Worm (Caenorhabditis elegans) whole organism, young adult: ENCODE measurements around the gene tag-280.

Source experiments
- B0035.1 ChIP-seq: sonication (generic microtip); optimal IDR thresholded peaks from 2 replicates; lab custom pipeline; 2016; ENCODE audit warnings: missing genetic modification characterization, mild to moderate bottlenecking, missing compliant biosample characterization, missing genotype, missing genetic modification reagents
- B0336.3 ChIP-seq: fragments of 200-800 bp; sonication (Bioruptor generic); IDR thresholded peaks from 2 replicates; pipeline ENCODE4 v1.3.6; 2022; ENCODE audit warnings: missing genetic modification characterization, missing compliant biosample characterization
- C06A6.2 ChIP-seq: fragments of 200-800 bp; sonication (Bioruptor generic); conservative IDR thresholded peaks from 2 replicates; pipeline ENCODE4 v1.3.6; 2022; ENCODE audit warnings: missing genetic modification characterization, missing compliant biosample characterization
- F10E7.11 ChIP-seq: sonication (generic microtip); optimal IDR thresholded peaks from 2 replicates; lab custom pipeline; 2017; ENCODE audit warnings: mild to moderate bottlenecking, missing genetic modification characterization, moderate library complexity, missing compliant biosample characterization
- F33H1.4 ChIP-seq: fragments of 200-800 bp; sonication (Bioruptor generic); IDR thresholded peaks from 2 replicates; pipeline ENCODE4 v1.3.6; 2022; ENCODE audit warnings: missing genetic modification reagents, missing genetic modification characterization, missing compliant biosample characterization
- F49E8.2 ChIP-seq: sonication (generic microtip); optimal IDR thresholded peaks from 3 replicates; lab custom pipeline; 2017; ENCODE audit warnings: missing genetic modification characterization, mild to moderate bottlenecking, missing compliant biosample characterization, antibody characterized with exemption, moderate library complexity; ENCODE audit not compliant: insufficient read depth
- K12H6.12 ChIP-seq: fragments of 200-800 bp; sonication (Bioruptor generic); optimal IDR thresholded peaks from 2 replicates; lab custom pipeline; 2018; ENCODE audit warnings: mild to moderate bottlenecking, missing genetic modification characterization, missing compliant biosample characterization
- T26A5.8 ChIP-seq: sonication (generic microtip); optimal IDR thresholded peaks from 2 replicates; lab custom pipeline; 2016; ENCODE audit warnings: missing genetic modification characterization, missing compliant biosample characterization
- aptf-3 ChIP-seq: fragments of 200-800 bp; sonication (Bioruptor generic); IDR thresholded peaks from 2 replicates; pipeline ENCODE4 v1.3.6; 2022; ENCODE audit warnings: missing genetic modification characterization, missing compliant biosample characterization
- attf-3 ChIP-seq: fragments of 200-800 bp; sonication (Bioruptor generic); conservative IDR thresholded peaks from 2 replicates; pipeline ENCODE4 v1.3.6; 2022; ENCODE audit warnings: missing genetic modification reagents, missing genetic modification characterization, missing compliant biosample characterization
- bed-1 ChIP-seq: fragments of 200-800 bp; sonication (Bioruptor generic); IDR thresholded peaks from 2 replicates; pipeline ENCODE4 v1.3.6; 2022; ENCODE audit warnings: missing genetic modification reagents, missing genetic modification characterization, missing compliant biosample characterization
- ceh-40 ChIP-seq: fragments of 200-800 bp; sonication (Bioruptor generic); IDR thresholded peaks from 2 replicates; pipeline ENCODE4 v1.3.6; 2022; ENCODE audit warnings: missing genetic modification characterization, missing compliant biosample characterization
- ceh-79 ChIP-seq: sonication (generic microtip); optimal IDR thresholded peaks from 2 replicates; lab custom pipeline; 2017; ENCODE audit warnings: mild to moderate bottlenecking, missing genetic modification characterization, missing compliant biosample characterization
- chd-7 ChIP-seq: sonication (generic microtip); optimal IDR thresholded peaks from 2 replicates; lab custom pipeline; 2016; ENCODE audit warnings: mild to moderate bottlenecking, missing genetic modification characterization, moderate library complexity, missing compliant biosample characterization
- die-1 ChIP-seq: sonication (generic microtip); optimal IDR thresholded peaks from 2 replicates; lab custom pipeline; 2016; ENCODE audit warnings: missing genotype, mild to moderate bottlenecking, missing genetic modification characterization, missing compliant biosample characterization
- dox-1 ChIP-seq: fragments of 200-800 bp; sonication (Bioruptor generic); IDR thresholded peaks from 2 replicates; pipeline ENCODE4 v1.3.6; 2022; ENCODE audit warnings: missing genetic modification reagents, missing genetic modification characterization, missing compliant biosample characterization
- dpff-1 ChIP-seq: sonication (generic microtip); optimal IDR thresholded peaks from 2 replicates; lab custom pipeline; 2017; ENCODE audit warnings: mild to moderate bottlenecking, missing genetic modification characterization, missing compliant biosample characterization
- dpl-1 ChIP-seq: fragments of 150-350 bp; optimal IDR thresholded peaks from 2 replicates; lab custom pipeline; 2014; ENCODE audit warnings: missing biosample characterization, missing genetic modification reagents, missing genetic modification characterization
- egl-18 ChIP-seq: fragments of 200-800 bp; sonication (Bioruptor generic); IDR thresholded peaks from 2 replicates; pipeline ENCODE4 v1.3.6; 2022; ENCODE audit warnings: missing genetic modification reagents, missing genetic modification characterization, missing compliant biosample characterization
- egl-44 ChIP-seq: fragments of 200-800 bp; sonication (Bioruptor generic); IDR thresholded peaks from 2 replicates; pipeline ENCODE4 v1.3.6; 2022; ENCODE audit warnings: missing genetic modification reagents, missing genetic modification characterization, missing compliant biosample characterization
- egrh-3 ChIP-seq: fragments of 200-800 bp; sonication (Bioruptor generic); IDR thresholded peaks from 2 replicates; pipeline ENCODE4 v1.3.6; 2022; ENCODE audit warnings: missing genetic modification reagents, missing genetic modification characterization, missing compliant biosample characterization
- fkh-3 ChIP-seq: sonication (generic microtip); optimal IDR thresholded peaks from 2 replicates; lab custom pipeline; 2016; ENCODE audit warnings: mild to moderate bottlenecking, missing genetic modification characterization, missing compliant biosample characterization
- hlh-26 ChIP-seq: fragments of 200-800 bp; sonication (Bioruptor generic); conservative IDR thresholded peaks from 2 replicates; pipeline ENCODE4 v1.3.6; 2022; ENCODE audit warnings: missing genetic modification reagents, missing genetic modification characterization, missing compliant biosample characterization
- let-607 ChIP-seq, 2 experiments: fragments of 200-800 bp in 1 of 2; sonication (Bioruptor generic) in 1 of 2; sonication (generic microtip) in 1 of 2; optimal IDR thresholded peaks; 2 replicates each; lab custom pipeline; 2016 to 2018; ENCODE audit warnings: mild to moderate bottlenecking in 2 of 2, missing compliant biosample characterization in 2 of 2, missing genetic modification characterization in 2 of 2, moderate library complexity in 2 of 2, missing genotype in 1 of 2
- lin-26 ChIP-seq: fragments of 200-800 bp; sonication (Bioruptor generic); IDR thresholded peaks from 2 replicates; pipeline ENCODE4 v1.3.6; 2022; ENCODE audit warnings: missing genetic modification reagents, missing genetic modification characterization, missing compliant biosample characterization
- lin-40 ChIP-seq: sonication (generic microtip); optimal IDR thresholded peaks from 2 replicates; lab custom pipeline; 2016; ENCODE audit warnings: missing genetic modification characterization, mild to moderate bottlenecking, missing compliant biosample characterization, missing genotype, missing genetic modification reagents
- nhr-179 ChIP-seq: sonication (generic microtip); optimal IDR thresholded peaks from 2 replicates; lab custom pipeline; 2016; ENCODE audit warnings: mild to moderate bottlenecking, missing genetic modification characterization, missing compliant biosample characterization
- nhr-80 ChIP-seq: sonication (generic microtip); optimal IDR thresholded peaks from 2 replicates; lab custom pipeline; 2016; ENCODE audit warnings: missing genetic modification characterization, missing compliant biosample characterization
- pbrm-1 ChIP-seq: fragments of 200-800 bp; sonication (Bioruptor generic); IDR thresholded peaks from 2 replicates; pipeline ENCODE4 v1.3.6; 2022; ENCODE audit warnings: missing genetic modification reagents, missing genetic modification characterization, missing compliant biosample characterization
- rec-8 ChIP-seq, 2 experiments: sonication (generic microtip); optimal IDR thresholded peaks; 2 replicates each; lab custom pipeline; 2016; ENCODE audit warnings: mild to moderate bottlenecking in 2 of 2, missing genetic modification characterization in 2 of 2, missing genetic modification reagents in 2 of 2, missing genotype in 2 of 2, missing biosample characterization in 1 of 2, missing compliant biosample characterization in 1 of 2, moderate library complexity in 1 of 2
- rpc-1 ChIP-seq, 2 experiments: fragments of 150-350 bp in 1 of 2; sonication (generic microtip) in 1 of 2; optimal IDR thresholded peaks; 2 replicates each; lab custom pipeline; 2014 to 2018; ENCODE audit warnings: missing biosample characterization in 1 of 2, missing genetic modification characterization in 1 of 2, missing genetic modification reagents in 1 of 2, missing genotype in 1 of 2
- snpc-4 ChIP-seq, 5 experiments: fragments of 150-350 bp in 1 of 5; sonication (generic microtip) in 4 of 5; optimal IDR thresholded peaks; 2 replicates each; lab custom pipeline; 2014 to 2018; ENCODE audit warnings: missing genetic modification characterization in 5 of 5, missing biosample characterization in 3 of 5, antibody characterized with exemption in 2 of 5, mild to moderate bottlenecking in 2 of 5, missing compliant biosample characterization in 2 of 5, missing genotype in 2 of 5, moderate library complexity in 2 of 5, missing genetic modification reagents in 1 of 5
- somi-1 ChIP-seq: fragments of 200-800 bp; sonication (Bioruptor generic); optimal IDR thresholded peaks from 2 replicates; lab custom pipeline; 2018; ENCODE audit warnings: mild to moderate bottlenecking, missing genetic modification characterization, missing compliant biosample characterization
- tlf-1 ChIP-seq: fragments of 200-800 bp; sonication (Bioruptor generic); optimal IDR thresholded peaks from 2 replicates; lab custom pipeline; 2018; ENCODE audit warnings: mild to moderate bottlenecking, missing genetic modification characterization, missing compliant biosample characterization
- ztf-26 ChIP-seq: sonication (generic microtip); optimal IDR thresholded peaks from 2 replicates; lab custom pipeline; 2017; ENCODE audit warnings: missing genetic modification characterization, missing compliant biosample characterization

Gene tag-280

DNA sequence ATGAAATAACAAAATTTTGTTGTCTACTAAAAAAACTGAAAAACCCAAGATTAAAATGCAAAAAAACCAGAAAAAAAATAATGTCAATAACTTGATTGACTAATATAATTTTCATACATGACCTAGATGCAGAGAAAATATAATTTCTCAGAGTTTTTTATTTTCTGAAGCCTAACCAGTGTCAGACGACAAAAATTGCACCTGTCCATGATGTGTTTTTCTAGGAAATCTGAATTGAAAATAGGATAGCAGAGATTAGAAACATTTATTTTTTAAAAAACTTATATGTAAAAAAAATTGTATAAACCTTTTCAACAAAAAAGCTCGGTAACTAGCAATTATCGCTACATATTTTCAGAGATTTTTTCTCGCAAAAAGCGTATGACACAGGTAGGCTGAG is 42.5 kb upstream of the tag-280 start:
- TF ChIP-seq F10E7.11 (no peak), dpff-1 (no peak)

DNA sequence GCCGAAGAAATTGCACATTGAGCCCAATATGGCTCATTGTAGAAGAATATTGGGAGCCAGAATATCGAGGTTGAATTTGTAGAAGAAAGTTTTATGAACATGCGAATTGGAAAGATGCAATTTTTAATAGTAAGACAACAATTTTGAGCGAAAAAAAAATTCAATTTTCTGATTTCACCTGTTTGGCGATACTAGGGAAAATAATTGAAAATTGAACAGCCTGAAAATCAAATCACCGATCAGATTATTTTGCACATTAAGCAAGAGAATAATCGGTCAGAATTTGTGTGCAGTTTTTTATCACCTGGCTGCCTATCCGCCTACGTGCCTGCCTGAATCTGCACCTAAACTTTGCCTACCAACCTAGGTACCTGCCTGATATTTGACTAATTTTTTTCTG is 40.0 kb upstream of the tag-280 start, which contains the start of gene sre-26:
Gene sre-26, minus strand, starts transcription at position 101 of the 400 bp plus-strand sequence.
- TF ChIP-seq F33H1.4 (no peak), nhr-80 (tag; lab: Kevin White, UChicago) (no peak)
- TF ChIP-seq, all 124 proteins: peak for 0

DNA sequence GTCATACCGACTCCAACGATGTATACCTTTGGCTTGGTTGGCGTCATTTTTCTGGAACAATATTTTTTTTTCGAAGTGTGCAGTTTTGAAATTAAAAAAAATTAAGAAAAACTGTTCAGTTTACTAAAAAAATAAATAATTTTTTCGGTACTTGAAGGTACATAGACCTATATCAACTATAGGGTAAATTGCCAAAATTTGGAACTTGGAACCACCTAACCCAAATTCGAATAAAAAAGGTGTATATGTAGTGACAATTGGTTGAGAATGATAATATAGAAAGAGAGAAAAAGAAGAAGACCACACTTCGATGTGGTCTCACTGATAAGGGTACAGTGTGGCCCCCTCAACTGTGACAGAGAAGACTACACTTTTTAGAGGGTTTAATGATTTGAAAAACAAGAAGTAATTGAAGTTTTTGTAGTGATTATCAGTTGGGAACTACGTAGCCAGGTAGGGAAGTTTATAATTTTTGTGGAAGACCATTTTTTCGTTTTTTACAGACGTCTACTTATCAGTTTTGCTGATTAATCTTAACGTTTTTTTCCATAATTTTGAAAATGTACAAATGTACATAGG is 34.7 kb upstream of the tag-280 start, which contains the start of gene daf-22:
Gene daf-22, minus strand, starts transcription at position 51 of the 579 bp plus-strand sequence.
- TF ChIP-seq C06A6.2 (GFP tag; lab: Robert Waterston, UW) (no peak), lin-26 (no peak), snpc-4 (GFP tag; optimal IDR thresholded peaks at IDR 0.05; lab: Kevin White, UChicago) (no peak), snpc-4 (tag; optimal IDR thresholded peaks at IDR 0.05; lab: Kevin White, UChicago) (no peak), somi-1 (GFP tag; lab: Kevin White, UChicago) (no peak), let-607 (tag; optimal IDR thresholded peaks at IDR 0.05; lab: Kevin White, UChicago) (peak in 1 of 2 experiments; percentile 23), nhr-179 (tag; lab: Kevin White, UChicago) (no peak), dpl-1 (GFP tag; lab: Kevin White, UChicago) (no peak), nhr-80 (tag; lab: Kevin White, UChicago) (peak; percentile 78), ceh-40 (no peak), aptf-3 (GFP tag; lab: Robert Waterston, UW) (no peak), ceh-79 (tag; lab: Kevin White, UChicago) (no peak), B0336.3 (GFP tag; lab: Robert Waterston, UW) (no peak), B0035.1 (tag; lab: Kevin White, UChicago) (no peak), tlf-1 (GFP tag; lab: Kevin White, UChicago) (no peak), lin-40 (tag; lab: Kevin White, UChicago) (no peak)

DNA sequence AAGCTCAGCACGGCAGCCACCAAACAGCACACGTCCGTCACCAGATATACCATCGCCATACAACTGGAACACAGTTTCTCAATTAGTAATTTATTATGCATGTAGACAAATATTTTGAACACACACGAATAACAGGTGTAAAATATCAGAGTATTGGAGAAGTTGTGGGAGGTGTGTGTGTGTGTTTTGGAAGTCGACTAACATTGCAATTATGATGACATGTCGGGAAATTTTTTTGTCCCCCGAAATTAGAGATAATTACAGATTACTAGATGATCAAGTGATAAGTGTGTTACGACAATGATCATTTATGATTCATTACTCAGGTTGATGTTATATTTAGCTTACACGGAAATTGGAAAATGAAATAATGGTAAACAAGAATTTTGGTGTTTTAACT is 30.7 kb upstream of the tag-280 start, which contains the start of gene Y57A10C.8:
Gene Y57A10C.8, minus strand, starts transcription at position 101 of the 400 bp plus-strand sequence.
- TF ChIP-seq T26A5.8 (tag; lab: Kevin White, UChicago): no peak
- no peak for TF ChIP-seq ztf-26 (tag; lab: Kevin White, UChicago)
- TF ChIP-seq bed-1 (GFP tag; lab: Robert Waterston, UW): no peak
- no peak for TF ChIP-seq attf-3 (GFP tag; lab: Robert Waterston, UW)
- no peak for TF ChIP-seq rec-8 (tag; optimal IDR thresholded peaks at IDR 0.05; lab: Kevin White, UChicago)
- TF ChIP-seq K12H6.12: no peak
- no peak for TF ChIP-seq egl-18 (GFP tag; lab: Robert Waterston, UW)
- no peak for TF ChIP-seq ceh-40
- no peak for TF ChIP-seq pbrm-1 (GFP tag; lab: Robert Waterston, UW)
- no peak for TF ChIP-seq chd-7
- TF ChIP-seq dox-1 (GFP tag; lab: Robert Waterston, UW): no peak
- no peak for TF ChIP-seq egrh-3
- no peak for TF ChIP-seq die-1
- no peak for TF ChIP-seq hlh-26 (GFP tag; lab: Robert Waterston, UW)
- no peak for TF ChIP-seq fkh-3
- no peak for TF ChIP-seq F49E8.2 (tag; lab: Kevin White, UChicago)
- no peak for TF ChIP-seq egl-44 (GFP tag; lab: Robert Waterston, UW)
- no peak for TF ChIP-seq rpc-1 (optimal IDR thresholded peaks at IDR 0.05; lab: Kevin White, UChicago)
- no peak for TF ChIP-seq rpc-1 (tag; optimal IDR thresholded peaks at IDR 0.05; lab: Kevin White, UChicago)
